Fruit fly (Drosophila melanogaster) whole organism: Measurements from ENCODE around the gene rempA.

Source experiments
- CG8478 ChIP-seq: fragments of >200 bp; optimal IDR thresholded peaks from 2 replicates; lab custom pipeline; 2018; ENCODE audit warnings: inconsistent platforms
- EcR ChIP-seq, 2 experiments: fragments of >200 bp; optimal IDR thresholded peaks; 2 replicates each; lab custom pipeline; 2017; ENCODE audit warnings: missing biosample characterization in 2 of 2, missing genetic modification characterization in 2 of 2, missing genetic modification reagents in 2 of 2
- pan ChIP-seq: fragments of >200 bp; optimal IDR thresholded peaks from 2 replicates; lab custom pipeline; 2017
- psq ChIP-seq: fragments of >200 bp; optimal IDR thresholded peaks from 2 replicates; lab custom pipeline; 2017
- usp ChIP-seq: fragments of >200 bp; optimal IDR thresholded peaks from 2 replicates; lab custom pipeline; 2017; ENCODE audit warnings: missing biosample characterization, missing genetic modification characterization, mixed read lengths

- TF ChIP-seq psq (lab: Kevin White, UChicago) = no peak
- no peak for TF ChIP-seq EcR (GFP tag; optimal IDR thresholded peaks at IDR 0.05; lab: Kevin White, UChicago)
- no peak for TF ChIP-seq CG8478 (lab: Kevin White, UChicago)
- no peak for TF ChIP-seq pan (lab: Kevin White, UChicago)
- no peak for TF ChIP-seq usp
Observed at dm6 chr2L:585268-585667, 25.2 kb upstream of the rempA start.
